Worm (Caenorhabditis elegans): ENCODE data around the gene mtm-3.

Gene mtm-3

DNA sequence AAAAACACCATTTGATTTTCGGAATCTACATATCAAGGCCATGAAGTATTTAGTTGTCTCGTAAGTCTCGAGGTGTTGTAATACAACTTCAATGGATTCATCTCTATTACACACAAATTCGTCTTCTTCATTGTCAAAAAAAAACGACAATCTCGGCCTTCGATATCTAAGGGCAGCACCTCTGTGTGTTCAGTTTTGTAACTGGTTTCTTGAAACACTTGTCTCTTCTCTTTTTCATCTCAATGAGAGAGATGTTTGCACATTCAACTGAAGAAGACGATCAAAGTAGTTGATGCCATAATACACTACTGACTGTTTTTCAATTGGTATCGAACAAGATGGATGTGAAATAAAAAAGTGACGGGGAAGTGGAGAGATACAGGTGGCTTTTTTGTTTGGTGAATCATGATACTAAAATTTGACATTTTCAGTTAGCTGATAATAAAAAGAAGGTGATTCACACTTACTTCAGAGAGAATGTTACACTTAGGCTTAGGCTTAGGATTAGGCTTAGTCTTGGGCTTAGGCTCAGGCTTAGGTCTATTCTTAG, 11.2 kb upstream of the mtm-3 start (continued):
- TF ChIP-seq ceh-28 (tag; optimal IDR thresholded peaks at IDR 0.05) (no peak), ceh-20 (GFP tag; IDR thresholded peaks at IDR 0.05) (no peak), duxl-1 (tag; optimal IDR thresholded peaks at IDR 0.05; ENCODE audit: poor library complexity) (no peak), sdz-12 (GFP tag; optimal IDR thresholded peaks at IDR 0.05) (no peak), mes-2 (tag; optimal IDR thresholded peaks at IDR 0.05; ENCODE audit: poor library complexity, severe bottlenecking) (no peak), arid-1 (GFP tag; conservative IDR thresholded peaks at IDR 0.05) (no peak), nhr-25 (tag; optimal IDR thresholded peaks at IDR 0.05; ENCODE audit: borderline replicate concordance, insufficient read depth) (peak; percentile 22), madf-9 (GFP tag; conservative IDR thresholded peaks at IDR 0.05) (no peak), hmg-1.1 (GFP tag; IDR thresholded peaks at IDR 0.05) (0 out of 2 replicates have a peak, but pooled peaks have one; percentile 35), F26F4.8 (GFP tag; conservative IDR thresholded peaks at IDR 0.05) (no peak), nhr-48 (tag; optimal IDR thresholded peaks at IDR 0.05) (no peak), attf-4 (tag; optimal IDR thresholded peaks at IDR 0.05) (no peak), ceh-82 (tag; optimal IDR thresholded peaks at IDR 0.05) (no peak), D1046.2 (GFP tag; IDR thresholded peaks at IDR 0.05) (no peak), ces-1 (GFP tag; optimal IDR thresholded peaks at IDR 0.05) (no peak), nhr-11 (tag; optimal IDR thresholded peaks at IDR 0.05) (no peak), hlh-11 (tag; optimal IDR thresholded peaks at IDR 0.05) (peak; percentile 1), aha-1 (tag) (peak; percentile 46), lir-3 (tag; optimal IDR thresholded peaks at IDR 0.05) (no peak), T20F7.1 (GFP tag; optimal IDR thresholded peaks at IDR 0.05) (no peak), fkh-10 (GFP tag; optimal IDR thresholded peaks at IDR 0.05) (no peak), rbr-2 (tag; optimal IDR thresholded peaks at IDR 0.05) (no peak), nhr-102 (tag; optimal IDR thresholded peaks at IDR 0.05) (no peak), nhr-237 (tag; optimal IDR thresholded peaks at IDR 0.05) (no peak), unc-62 (GFP tag; optimal IDR thresholded peaks at IDR 0.05 in 1 of 2) (peak in 1 of 2 experiments; percentile 99), unc-62 (tag; optimal IDR thresholded peaks at IDR 0.05) (no peak)

DNA sequence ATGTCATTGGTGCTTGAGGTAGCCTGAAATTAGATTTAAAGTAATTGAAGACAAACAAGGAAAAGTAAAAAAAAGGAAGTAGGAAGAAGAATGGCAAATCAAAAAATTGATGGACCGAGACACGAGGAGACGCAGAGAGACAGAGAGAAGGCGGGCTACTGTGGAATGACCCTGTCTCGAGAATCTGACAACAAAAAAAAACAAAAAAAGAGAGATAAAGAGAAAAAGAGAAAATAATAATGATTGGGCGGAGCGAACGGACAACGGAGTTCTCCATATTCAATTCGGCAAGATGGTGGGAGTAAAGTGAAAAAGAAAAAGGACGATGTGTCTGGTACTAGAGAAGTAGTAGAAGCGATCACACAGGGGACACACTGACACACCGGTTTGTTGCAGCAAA, 8.7 kb upstream of the mtm-3 start, which contains the start of gene toh-1:
TSS of gene toh-1 (minus strand) at position 23 of the 400 bp plus-strand sequence.
- TF ChIP-seq nhr-25 (tag; optimal IDR thresholded peaks at IDR 0.05; ENCODE audit: borderline replicate concordance, insufficient read depth) (peak; percentile 67), mdl-1 (tag; optimal IDR thresholded peaks at IDR 0.05) (peak in 1 of 2 experiments; percentile 35), T20F7.1 (GFP tag; optimal IDR thresholded peaks at IDR 0.05) (no peak), R02D3.7 (tag; optimal IDR thresholded peaks at IDR 0.05) (no peak), daf-19 (GFP tag; conservative IDR thresholded peaks at IDR 0.05) (no peak), mes-2 (tag; optimal IDR thresholded peaks at IDR 0.05; ENCODE audit: poor library complexity, severe bottlenecking) (peak; percentile 3), aha-1 (tag) (peak; percentile 59), jun-1 (tag; optimal IDR thresholded peaks at IDR 0.05) (peak; percentile 61)

DNA sequence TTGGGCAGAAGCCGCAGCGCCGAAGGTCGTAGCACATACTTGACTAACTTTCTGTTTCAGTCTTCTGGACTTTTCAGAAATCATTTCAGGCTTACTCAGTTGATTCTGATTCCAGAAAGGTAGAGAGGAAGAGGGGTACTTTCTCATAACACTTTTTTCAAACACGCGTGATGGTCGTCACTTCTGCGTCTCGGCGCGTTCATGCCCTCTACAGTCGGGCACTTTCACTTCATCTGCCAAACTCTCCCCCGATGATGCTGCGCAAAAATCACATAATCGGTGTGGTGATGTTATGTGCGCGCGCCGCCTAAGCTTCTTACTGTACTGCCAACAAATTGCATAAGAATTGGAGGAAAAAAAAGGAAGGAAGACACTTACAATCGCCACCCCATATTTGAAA, 7.3 kb upstream of the mtm-3 start:
- TF ChIP-seq D1046.2 (GFP tag; IDR thresholded peaks at IDR 0.05) = no peak
- no peak for TF ChIP-seq unc-39 (tag; optimal IDR thresholded peaks at IDR 0.05)
- peak; percentile 7 for TF ChIP-seq hlh-11 (tag; optimal IDR thresholded peaks at IDR 0.05)
- TF ChIP-seq ztf-7 (tag; optimal IDR thresholded peaks at IDR 0.05) = no peak
- no peak for TF ChIP-seq lsy-2 (tag; optimal IDR thresholded peaks at IDR 0.05)

DNA sequence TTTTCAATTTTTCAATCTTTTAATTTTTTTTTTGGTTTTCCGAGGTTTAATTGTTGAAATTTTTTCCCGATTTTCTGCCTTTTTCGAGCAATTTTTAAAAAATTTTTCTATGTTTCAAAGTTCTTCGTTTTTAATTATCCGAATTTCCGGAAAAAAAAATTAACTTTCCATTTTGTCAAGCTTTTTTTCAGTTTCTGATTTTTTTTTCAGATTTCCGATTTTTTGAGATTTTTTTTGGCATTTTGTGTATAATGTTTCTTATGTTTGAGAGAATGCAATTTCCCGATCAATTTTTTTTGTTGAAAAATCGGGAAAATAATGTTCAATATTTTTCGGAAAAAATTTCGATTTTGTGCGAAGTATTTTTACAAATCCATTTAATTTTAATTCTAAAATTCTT, 6.6 kb upstream of the mtm-3 start:
- no peak for TF ChIP-seq pqm-1 (tag; optimal IDR thresholded peaks at IDR 0.05)
- TF ChIP-seq aha-1 (tag) = peak; percentile 95
- TF ChIP-seq ceh-32 (tag; optimal IDR thresholded peaks at IDR 0.05; ENCODE audit: poor library complexity) = no peak
- no peak for TF ChIP-seq lin-29 (GFP tag; IDR thresholded peaks at IDR 0.05)
- no peak for TF ChIP-seq nhr-48 (tag; optimal IDR thresholded peaks at IDR 0.05)
- TF ChIP-seq ceh-82 (tag; optimal IDR thresholded peaks at IDR 0.05) = no peak

Measured in whole organism, L4 larva.